Fruit fly (Drosophila melanogaster): ENCODE data around the gene dsx.

- TF ChIP-seq ss (GFP tag; optimal IDR thresholded peaks at IDR 0.05) = no peak
- no peak for TF ChIP-seq CG32006 (GFP tag; optimal IDR thresholded peaks at IDR 0.05)
- TF ChIP-seq Hr38 (GFP tag; optimal IDR thresholded peaks at IDR 0.05) = no peak
These were observed 64.8 kb downstream of the dsx start, which contains the start of gene mRpS9 for dm6 chr3R:7902313-7902872.
